Worm (Caenorhabditis elegans) whole organism, L4 larva: ENCODE results near the gene cyp-35A2.
A peak's percentile ranks its signal among the peaks of the same experiment; 100 is the strongest.

Source experiments
- F26F4.8 ChIP-seq: fragments of 200-800 bp; sonication (Bioruptor generic); conservative IDR thresholded peaks from 2 replicates; pipeline ENCODE4 v1.3.6; 2022; ENCODE audit warnings: missing genetic modification characterization, missing compliant biosample characterization
- F49E8.2 ChIP-seq: sonication (generic microtip); optimal IDR thresholded peaks from 2 replicates; lab custom pipeline; 2016; ENCODE audit warnings: missing compliant biosample characterization, mild to moderate bottlenecking, missing genetic modification characterization, borderline replicate concordance
- Y105C5A.15 ChIP-seq: fragments of 200-800 bp; sonication (Bioruptor generic); IDR thresholded peaks from 2 replicates; pipeline ENCODE4 v1.3.6; 2022; ENCODE audit warnings: missing genetic modification characterization, missing compliant biosample characterization
- Y75B8A.6 ChIP-seq: fragments of 200-800 bp; sonication (Bioruptor generic); IDR thresholded peaks from 2 replicates; pipeline ENCODE4 v1.3.6; 2022; ENCODE audit warnings: missing genetic modification reagents, missing genetic modification characterization, missing compliant biosample characterization
- aha-1 ChIP-seq: fragments of 150-350 bp; peaks from one replicate; lab custom pipeline; 2014; ENCODE audit warnings: missing biosample characterization, missing genetic modification characterization
- aly-2 ChIP-seq: sonication (generic microtip); optimal IDR thresholded peaks from 2 replicates; lab custom pipeline; 2018; ENCODE audit warnings: missing biosample characterization, missing genetic modification characterization
- ama-1 ChIP-seq: fragments of 150-350 bp; optimal IDR thresholded peaks from 2 replicates; lab custom pipeline; 2014; ENCODE audit warnings: inconsistent platforms, mixed read lengths
- ceh-20 ChIP-seq: fragments of 200-800 bp; sonication (Bioruptor generic); IDR thresholded peaks from 2 replicates; pipeline ENCODE4 v1.3.6; 2022; ENCODE audit warnings: missing genetic modification reagents, missing genetic modification characterization, missing compliant biosample characterization
- ceh-62 ChIP-seq: sonication (generic microtip); optimal IDR thresholded peaks from 2 replicates; lab custom pipeline; 2017; ENCODE audit warnings: missing biosample characterization, missing genetic modification characterization
- daf-16 ChIP-seq, 3 experiments: sonication (generic microtip); optimal IDR thresholded peaks; 2 replicates each; lab custom pipeline; 2016 to 2017; ENCODE audit warnings: missing genetic modification characterization in 3 of 3, missing genetic modification reagents in 3 of 3, mild to moderate bottlenecking in 2 of 3, missing compliant biosample characterization in 2 of 3, missing biosample characterization in 1 of 3, moderate library complexity in 1 of 3
- daf-19 ChIP-seq: fragments of 200-800 bp; sonication (Bioruptor generic); conservative IDR thresholded peaks from 2 replicates; pipeline ENCODE4 v1.3.6; 2022; ENCODE audit warnings: missing genetic modification characterization, missing compliant biosample characterization
- daf-8 ChIP-seq: fragments of 200-800 bp; sonication (Bioruptor generic); IDR thresholded peaks from 2 replicates; pipeline ENCODE4 v1.3.6; 2022; ENCODE audit warnings: missing genetic modification characterization, missing compliant biosample characterization
- dmd-8 ChIP-seq: fragments of 200-800 bp; sonication (Bioruptor generic); IDR thresholded peaks from 2 replicates; pipeline ENCODE4 v1.3.6; 2022; ENCODE audit warnings: missing genetic modification characterization, missing compliant biosample characterization
- dpl-1 ChIP-seq: fragments of 150-350 bp; optimal IDR thresholded peaks from 2 replicates; lab custom pipeline; 2014; ENCODE audit warnings: missing biosample characterization, missing genetic modification reagents, missing genetic modification characterization
- duxl-1 ChIP-seq: sonication (generic microtip); optimal IDR thresholded peaks from 2 replicates; lab custom pipeline; 2016; ENCODE audit warnings: mild to moderate bottlenecking, missing genetic modification characterization, moderate library complexity, missing compliant biosample characterization; ENCODE audit not compliant: poor library complexity
- dve-1 ChIP-seq: sonication (generic microtip); optimal IDR thresholded peaks from 2 replicates; lab custom pipeline; 2017; ENCODE audit warnings: antibody characterized with exemption, mild to moderate bottlenecking, missing genetic modification characterization, missing compliant biosample characterization; ENCODE audit not compliant: insufficient read depth
- gei-8 ChIP-seq: fragments of 200-800 bp; sonication (Bioruptor generic); optimal IDR thresholded peaks from 2 replicates; lab custom pipeline; 2018; ENCODE audit warnings: mild to moderate bottlenecking, missing genetic modification characterization, missing compliant biosample characterization
- jun-1 ChIP-seq: fragments of 150-350 bp; optimal IDR thresholded peaks from 2 replicates; lab custom pipeline; 2014; ENCODE audit warnings: missing biosample characterization, missing genetic modification reagents, missing genetic modification characterization
- lin-13 ChIP-seq: fragments of 150-350 bp; optimal IDR thresholded peaks from 2 replicates; lab custom pipeline; 2014; ENCODE audit warnings: missing biosample characterization, missing genetic modification reagents, missing genetic modification characterization
- lin-38 ChIP-seq: fragments of 200-800 bp; sonication (Bioruptor generic); IDR thresholded peaks from 2 replicates; pipeline ENCODE4 v1.3.6; 2022; ENCODE audit warnings: missing genetic modification reagents, missing genetic modification characterization, missing compliant biosample characterization
- madf-9 ChIP-seq: fragments of 200-800 bp; sonication (Bioruptor generic); conservative IDR thresholded peaks from 2 replicates; pipeline ENCODE4 v1.3.6; 2022; ENCODE audit warnings: missing genetic modification reagents, missing genetic modification characterization, missing compliant biosample characterization
- nhr-10 ChIP-seq: fragments of 150-350 bp; optimal IDR thresholded peaks from 2 replicates; lab custom pipeline; 2014; ENCODE audit warnings: missing biosample characterization, missing genetic modification characterization
- nhr-25 ChIP-seq: sonication (generic microtip); optimal IDR thresholded peaks from 2 replicates; lab custom pipeline; 2017; ENCODE audit warnings: missing genetic modification characterization, mild to moderate bottlenecking, missing compliant biosample characterization, antibody characterized with exemption, moderate library complexity, borderline replicate concordance; ENCODE audit not compliant: insufficient read depth
- nhr-28 ChIP-seq: fragments of 150-350 bp; optimal IDR thresholded peaks from 2 replicates; lab custom pipeline; 2014; ENCODE audit warnings: missing biosample characterization, missing genetic modification characterization
- nhr-42 ChIP-seq: fragments of 200-800 bp; sonication (Bioruptor generic); IDR thresholded peaks from 2 replicates; pipeline ENCODE4 v1.3.6; 2022; ENCODE audit warnings: missing genetic modification characterization, missing compliant biosample characterization
- nhr-77 ChIP-seq: fragments of 150-350 bp; optimal IDR thresholded peaks from 2 replicates; lab custom pipeline; 2014; ENCODE audit warnings: missing biosample characterization, missing genetic modification characterization
- saeg-2 ChIP-seq: fragments of 200-800 bp; sonication (Bioruptor generic); IDR thresholded peaks from 2 replicates; pipeline ENCODE4 v1.3.6; 2022; ENCODE audit warnings: missing genetic modification reagents, missing genetic modification characterization, missing compliant biosample characterization
- sdz-12 ChIP-seq: fragments of 200-800 bp; sonication (Bioruptor generic); optimal IDR thresholded peaks from 2 replicates; lab custom pipeline; 2018; ENCODE audit warnings: mild to moderate bottlenecking, missing genetic modification characterization, missing compliant biosample characterization
- snpc-1.2 ChIP-seq: fragments of 200-800 bp; sonication (Bioruptor generic); IDR thresholded peaks from 2 replicates; pipeline ENCODE4 v1.3.6; 2022; ENCODE audit warnings: missing genetic modification reagents, missing genetic modification characterization, missing compliant biosample characterization
- unc-39 ChIP-seq: sonication (generic microtip); optimal IDR thresholded peaks from 2 replicates; lab custom pipeline; 2017; ENCODE audit warnings: missing biosample characterization, missing genetic modification characterization
- unc-62 ChIP-seq, 3 experiments: fragments of 150-350 bp in 1 of 3; sonication (generic microtip); optimal IDR thresholded peaks in 2 of 3; peaks in 1 of 3; 1 replicate in 1 of 3; 2 replicates in 2 of 3; lab custom pipeline; 2014 to 2017; ENCODE audit warnings: missing biosample characterization in 3 of 3, missing genetic modification characterization in 3 of 3, missing genetic modification reagents in 3 of 3, missing genotype in 1 of 3
- zfp-2 ChIP-seq: sonication (generic microtip); optimal IDR thresholded peaks from 2 replicates; lab custom pipeline; 2016; ENCODE audit warnings: mild to moderate bottlenecking, missing genetic modification characterization, missing compliant biosample characterization
- zfp-3 ChIP-seq: fragments of 200-800 bp; sonication (Bioruptor generic); conservative IDR thresholded peaks from 2 replicates; pipeline ENCODE4 v1.3.6; 2022; ENCODE audit warnings: missing genetic modification reagents, missing genetic modification characterization, missing compliant biosample characterization
- zip-11 ChIP-seq: fragments of 200-800 bp; sonication (Bioruptor generic); IDR thresholded peaks from 2 replicates; pipeline ENCODE4 v1.3.6; 2022; ENCODE audit warnings: missing genetic modification characterization, missing compliant biosample characterization

Gene cyp-35A2

ce11 chrV:7411695-7412094 lies 47.7 kb upstream of the cyp-35A2 start, which contains the start of gene str-41 (continued):
- no peak for TF ChIP-seq Y75B8A.6 (GFP tag; lab: Robert Waterston, UW)
- no peak for TF ChIP-seq zip-11 (GFP tag; lab: Robert Waterston, UW)

DNA sequence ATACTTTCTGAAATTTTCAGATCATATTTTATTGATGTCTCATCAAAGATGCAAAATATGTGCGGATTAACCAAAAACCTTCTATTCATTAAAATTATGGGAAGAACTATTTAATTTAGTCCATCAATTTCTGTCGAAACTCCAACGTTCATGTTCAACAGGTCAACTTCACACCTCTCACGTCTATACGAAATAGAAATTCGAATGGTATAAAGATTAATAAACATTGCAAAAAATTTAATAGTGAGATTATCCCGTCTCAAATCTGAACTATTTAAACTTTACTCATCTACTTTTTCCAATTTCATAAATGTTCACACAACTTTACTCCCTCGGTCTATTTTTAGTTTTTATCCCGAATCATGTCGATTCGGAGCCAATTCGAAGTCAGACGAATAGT lies 45.6 kb upstream of the cyp-35A2 start, which contains the start of gene R13D7.2:
R13D7.2 (plus strand) TSS at position 301 of the 400 bp plus-strand sequence.
- no peak for TF ChIP-seq lin-13 (GFP tag; lab: Kevin White, UChicago)
- no peak for TF ChIP-seq saeg-2 (GFP tag; lab: Robert Waterston, UW)
- TF ChIP-seq zfp-2 (tag; lab: Kevin White, UChicago), result no peak
- no peak for TF ChIP-seq F49E8.2 (tag; lab: Kevin White, UChicago)
- no peak for TF ChIP-seq zfp-3 (GFP tag; lab: Robert Waterston, UW)
- no peak for TF ChIP-seq dve-1 (tag; lab: Kevin White, UChicago)
- no peak for TF ChIP-seq unc-39 (tag; lab: Kevin White, UChicago)
- TF ChIP-seq unc-62 (GFP tag; optimal IDR thresholded peaks at IDR 0.05 in 1 of 2; lab: Kevin White, UChicago), result no peak
- no peak for TF ChIP-seq unc-62 (tag; optimal IDR thresholded peaks at IDR 0.05; lab: Kevin White, UChicago)
- TF ChIP-seq aly-2, result no peak
- no peak for TF ChIP-seq ceh-62 (tag; lab: Kevin White, UChicago)
- TF ChIP-seq snpc-1.2 (GFP tag; lab: Robert Waterston, UW), result no peak
- TF ChIP-seq nhr-10, result no peak
- TF ChIP-seq daf-19 (GFP tag; lab: Robert Waterston, UW), result no peak
- no peak for TF ChIP-seq Y105C5A.15
- no peak for TF ChIP-seq dmd-8 (GFP tag; lab: Robert Waterston, UW)
- TF ChIP-seq nhr-25 (tag; lab: Kevin White, UChicago), result no peak
- no peak for TF ChIP-seq daf-8 (GFP tag; lab: Robert Waterston, UW)
- no peak for TF ChIP-seq F26F4.8 (GFP tag; lab: Robert Waterston, UW)
- no peak for TF ChIP-seq gei-8 (GFP tag; lab: Kevin White, UChicago)
- TF ChIP-seq dpl-1, result no peak
- TF ChIP-seq, all 104 proteins: peak for 0

DNA sequence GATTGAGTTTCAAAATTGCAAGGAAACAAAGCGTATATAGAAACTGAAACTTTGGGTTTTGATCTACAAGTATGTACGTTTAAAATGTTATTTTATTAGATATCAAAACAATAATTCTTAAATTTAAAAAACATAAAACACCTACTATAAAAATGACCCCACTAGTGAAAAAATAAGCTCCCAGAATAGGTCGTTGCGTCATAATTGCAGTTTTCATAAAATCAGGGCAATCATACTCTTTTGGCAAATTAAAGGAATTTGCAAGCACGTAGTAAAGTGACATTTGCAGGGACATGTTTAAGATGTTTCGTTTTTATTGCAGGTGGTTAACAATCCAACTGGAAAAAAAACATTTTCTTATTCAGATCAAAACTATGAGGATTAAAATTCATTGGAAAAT lies 44.5 kb upstream of the cyp-35A2 start, which contains the start of gene srt-6:
srt-6 (minus strand) TSS at position 295 of the 400 bp plus-strand sequence.
- TF ChIP-seq nhr-28 (tag; lab: Kevin White, UChicago), result no peak
- no peak for TF ChIP-seq sdz-12 (GFP tag; lab: Kevin White, UChicago)
- no peak for TF ChIP-seq madf-9
- no peak for TF ChIP-seq jun-1 (tag; lab: Kevin White, UChicago)
- TF ChIP-seq duxl-1 (tag; lab: Kevin White, UChicago), result no peak
- TF ChIP-seq, all 104 proteins: peak for 0

ce11 chrV:7403501-7403900 lies 39.5 kb upstream of the cyp-35A2 start:
- TF ChIP-seq ceh-20 (GFP tag; lab: Robert Waterston, UW) (no peak), unc-62 (GFP tag; optimal IDR thresholded peaks at IDR 0.05 in 1 of 2; lab: Kevin White, UChicago) (peak in 1 of 2 experiments; percentile 92), unc-62 (tag; optimal IDR thresholded peaks at IDR 0.05; lab: Kevin White, UChicago) (no peak)

ce11 chrV:7402355-7402754 lies 38.4 kb upstream of the cyp-35A2 start, which contains the start of gene srj-13:
Gene srj-13 (plus strand): TSS chrV:7402655.
- TF ChIP-seq aha-1 (tag; lab: Kevin White, UChicago), result peak; percentile 32
- no peak for TF ChIP-seq daf-8 (GFP tag; lab: Robert Waterston, UW)
- TF ChIP-seq nhr-42 (GFP tag; lab: Robert Waterston, UW), result no peak
- no peak for TF ChIP-seq ama-1 (lab: Kevin White, UChicago)
- no peak for TF ChIP-seq lin-38 (GFP tag; lab: Robert Waterston, UW)
- no peak for TF ChIP-seq madf-9
- no peak for TF ChIP-seq lin-13 (GFP tag; lab: Kevin White, UChicago)
- no peak for TF ChIP-seq daf-16 (GFP tag; optimal IDR thresholded peaks at IDR 0.05; lab: Kevin White, UChicago)
- no peak for TF ChIP-seq daf-16 (tag; optimal IDR thresholded peaks at IDR 0.05; lab: Kevin White, UChicago)
- TF ChIP-seq nhr-77 (tag; lab: Kevin White, UChicago), result no peak
